Fruit fly (Drosophila melanogaster) whole organism, embryonic: ENCODE data around the gene Sfp33A4.
A peak's percentile ranks its signal among the peaks of the same experiment; 100 is the strongest.

Source experiments
- ATbp ChIP-seq: fragments of 200-800 bp; sonication (Bioruptor generic); optimal IDR thresholded peaks from 2 replicates; lab custom pipeline; 2017; ENCODE audit warnings: missing biosample characterization, mild to moderate bottlenecking, missing genetic modification characterization, missing genetic modification reagents
- BtbVII ChIP-seq: fragments of 200-800 bp; sonication (Bioruptor generic); optimal IDR thresholded peaks from 3 replicates; lab custom pipeline; 2017; ENCODE audit warnings: missing biosample characterization, mild to moderate bottlenecking, missing genetic modification characterization
- CG11398 ChIP-seq: fragments of 200-800 bp; sonication (Bioruptor generic); optimal IDR thresholded peaks from 2 replicates; lab custom pipeline; 2016; ENCODE audit warnings: missing biosample characterization, missing genetic modification characterization
- CG11695 ChIP-seq: fragments of 200-800 bp; sonication (Bioruptor generic); IDR thresholded peaks from 3 replicates; pipeline ENCODE4 v1.3.6; 2022; ENCODE audit warnings: missing biosample characterization, missing genetic modification characterization
- CG17802 ChIP-seq: fragments of 200-800 bp; sonication (Bioruptor generic); optimal IDR thresholded peaks from 2 replicates; lab custom pipeline; 2018; ENCODE audit warnings: missing biosample characterization, mild to moderate bottlenecking, missing genetic modification characterization, moderate library complexity
- CG3847 ChIP-seq: fragments of 200-800 bp; sonication (Bioruptor generic); IDR thresholded peaks from 2 replicates; pipeline ENCODE4 v1.3.6; 2022; ENCODE audit warnings: missing biosample characterization, missing genetic modification characterization
- CG4404 ChIP-seq: fragments of 200-800 bp; sonication (Bioruptor generic); IDR thresholded peaks from 2 replicates; pipeline ENCODE4 v1.3.6; 2022; ENCODE audit warnings: missing biosample characterization, missing genetic modification characterization
- CG6254 ChIP-seq: fragments of 200-800 bp; sonication (Bioruptor generic); optimal IDR thresholded peaks from 3 replicates; lab custom pipeline; 2017; ENCODE audit warnings: mild to moderate bottlenecking, missing biosample characterization, missing genetic modification reagents, missing genetic modification characterization
- CG6765 ChIP-seq: fragments of 200-800 bp; sonication (Bioruptor generic); optimal IDR thresholded peaks from 3 replicates; lab custom pipeline; 2017; ENCODE audit warnings: missing biosample characterization, mild to moderate bottlenecking, missing genetic modification characterization
- CG6791 ChIP-seq: fragments of 200-800 bp; sonication (Bioruptor generic); IDR thresholded peaks from 3 replicates; pipeline ENCODE4 v1.3.6; 2022; ENCODE audit warnings: missing biosample characterization, missing genetic modification characterization; ENCODE audit not compliant: partially characterized antibody
- CG7839 ChIP-seq: fragments of 200-800 bp; sonication (Bioruptor generic); optimal IDR thresholded peaks from 3 replicates; lab custom pipeline; 2018; ENCODE audit warnings: missing biosample characterization, mild to moderate bottlenecking, missing genetic modification characterization, moderate library complexity
- CG9215 ChIP-seq: fragments of 200-800 bp; sonication (Bioruptor generic); IDR thresholded peaks from 2 replicates; pipeline ENCODE4 v1.3.6; 2022; ENCODE audit warnings: missing biosample characterization, missing genetic modification characterization
- CoRest ChIP-seq: fragments of 200-800 bp; sonication (Bioruptor generic); optimal IDR thresholded peaks from 3 replicates; lab custom pipeline; 2018; ENCODE audit warnings: missing biosample characterization, mild to moderate bottlenecking, missing genetic modification characterization, moderate library complexity
- Drgx ChIP-seq: fragments of 200-800 bp; sonication (Bioruptor generic); IDR thresholded peaks from 2 replicates; pipeline ENCODE4 v1.3.6; 2022; ENCODE audit warnings: missing biosample characterization, missing genetic modification characterization
- E2f1 ChIP-seq: fragments of 200-800 bp; sonication (Bioruptor generic); IDR thresholded peaks from 2 replicates; pipeline ENCODE4 v1.3.6; 2022; ENCODE audit warnings: missing biosample characterization, missing genetic modification characterization
- Elba2 ChIP-seq: fragments of 200-800 bp; sonication (Bioruptor generic); optimal IDR thresholded peaks from 3 replicates; lab custom pipeline; 2016; ENCODE audit warnings: missing biosample characterization, missing genetic modification characterization
- Ets65A ChIP-seq: fragments of 200-800 bp; sonication (Bioruptor generic); peaks from one replicate; lab custom pipeline; 2016; ENCODE audit warnings: missing biosample characterization, missing genetic modification characterization
- Gug ChIP-seq: fragments of 200-800 bp; sonication (Bioruptor generic); IDR thresholded peaks from 4 replicates; pipeline ENCODE4 v1.3.6; 2022; ENCODE audit warnings: missing biosample characterization, missing genetic modification characterization
- HLH4C ChIP-seq: fragments of 200-800 bp; sonication (Bioruptor generic); IDR thresholded peaks from 3 replicates; pipeline ENCODE4 v1.3.6; 2022; ENCODE audit warnings: missing biosample characterization, missing genetic modification characterization; ENCODE audit not compliant: partially characterized antibody
- HLH54F ChIP-seq: fragments of 200-800 bp; sonication (Bioruptor generic); optimal IDR thresholded peaks from 3 replicates; lab custom pipeline; 2016; ENCODE audit warnings: missing biosample characterization, missing genetic modification characterization
- HmgZ ChIP-seq: fragments of 200-800 bp; sonication (Bioruptor generic); optimal IDR thresholded peaks from 2 replicates; lab custom pipeline; 2018; ENCODE audit warnings: missing biosample characterization, mild to moderate bottlenecking, missing genetic modification characterization
- Hmr ChIP-seq: fragments of 200-800 bp; sonication (Bioruptor generic); optimal IDR thresholded peaks from 3 replicates; lab custom pipeline; 2017; ENCODE audit warnings: mild to moderate bottlenecking, missing biosample characterization, missing genetic modification reagents, missing genetic modification characterization
- Hr51 ChIP-seq, 2 experiments: fragments of 200-800 bp; sonication (Bioruptor generic); optimal IDR thresholded peaks; 2 replicates in 1 of 2; 3 replicates in 1 of 2; lab custom pipeline; 2016 to 2018; ENCODE audit warnings: missing biosample characterization in 2 of 2, missing genetic modification characterization in 2 of 2, mild to moderate bottlenecking in 1 of 2, moderate library complexity in 1 of 2
- Ssrp ChIP-seq: fragments of 200-800 bp; sonication (Bioruptor generic); optimal IDR thresholded peaks from 2 replicates; lab custom pipeline; 2018; ENCODE audit warnings: missing biosample characterization, mild to moderate bottlenecking, missing genetic modification characterization, moderate library complexity
- ac ChIP-seq: fragments of 200-800 bp; sonication (Bioruptor generic); optimal IDR thresholded peaks from 3 replicates; lab custom pipeline; 2017; ENCODE audit warnings: missing biosample characterization, mild to moderate bottlenecking, missing genetic modification characterization
- bigmax ChIP-seq: fragments of 200-800 bp; sonication (Bioruptor generic); optimal IDR thresholded peaks from 2 replicates; lab custom pipeline; 2018; ENCODE audit warnings: missing biosample characterization, mild to moderate bottlenecking, missing genetic modification characterization
- bowl ChIP-seq: fragments of 200-800 bp; sonication (Bioruptor generic); IDR thresholded peaks from 2 replicates; pipeline ENCODE4 v1.3.6; 2022; ENCODE audit warnings: missing biosample characterization, missing genetic modification characterization
- cas ChIP-seq: fragments of 200-800 bp; sonication (Bioruptor generic); IDR thresholded peaks from 2 replicates; pipeline ENCODE4 v1.3.6; 2022; ENCODE audit warnings: missing biosample characterization, missing genetic modification characterization
- caup ChIP-seq: fragments of 200-800 bp; sonication (Bioruptor generic); optimal IDR thresholded peaks from 3 replicates; lab custom pipeline; 2017; ENCODE audit warnings: missing biosample characterization, mild to moderate bottlenecking, missing genetic modification characterization, moderate library complexity; ENCODE audit not compliant: severe bottlenecking
- chinmo ChIP-seq: fragments of 200-800 bp; sonication (Bioruptor generic); IDR thresholded peaks from 4 replicates; pipeline ENCODE4 v1.3.6; 2022; ENCODE audit warnings: missing biosample characterization, missing genetic modification characterization; ENCODE audit not compliant: partially characterized antibody
- chm ChIP-seq: fragments of 200-800 bp; sonication (Bioruptor generic); IDR thresholded peaks from 2 replicates; pipeline ENCODE4 v1.3.6; 2022; ENCODE audit warnings: missing biosample characterization, missing genetic modification characterization
- ci ChIP-seq: fragments of 200-800 bp; sonication (Bioruptor generic); IDR thresholded peaks from 3 replicates; pipeline ENCODE4 v1.3.6; 2022; ENCODE audit warnings: missing biosample characterization, missing genetic modification characterization
- dati ChIP-seq: fragments of 200-800 bp; sonication (Bioruptor generic); IDR thresholded peaks from 2 replicates; pipeline ENCODE4 v1.3.6; 2022; ENCODE audit warnings: missing biosample characterization, missing genetic modification characterization
- disco-r ChIP-seq: fragments of 200-800 bp; sonication (Bioruptor generic); optimal IDR thresholded peaks from 2 replicates; lab custom pipeline; 2016; ENCODE audit warnings: missing biosample characterization, missing genetic modification characterization
- esg ChIP-seq: fragments of 200-800 bp; sonication (Bioruptor generic); conservative IDR thresholded peaks from 2 replicates; pipeline ENCODE4 v1.3.6; 2022; ENCODE audit warnings: missing biosample characterization, missing genetic modification characterization
- grau ChIP-seq: fragments of 200-800 bp; optimal IDR thresholded peaks from 3 replicates; lab custom pipeline; 2019; ENCODE audit warnings: missing biosample characterization, mild to moderate bottlenecking, missing genetic modification characterization, moderate library complexity
- gt ChIP-seq: fragments of 200-800 bp; sonication (Bioruptor generic); IDR thresholded peaks from 2 replicates; pipeline ENCODE4 v1.3.6; 2022; ENCODE audit warnings: missing biosample characterization, missing genetic modification characterization
- h ChIP-seq: fragments of >200 bp; optimal IDR thresholded peaks from 2 replicates; lab custom pipeline; 2017
- lilli ChIP-seq: fragments of 200-800 bp; sonication (Bioruptor generic); optimal IDR thresholded peaks from 3 replicates; lab custom pipeline; 2016; ENCODE audit warnings: missing biosample characterization, missing genetic modification characterization
- mld ChIP-seq: fragments of 200-800 bp; sonication (Bioruptor generic); IDR thresholded peaks from 3 replicates; pipeline ENCODE4 v1.3.6; 2022; ENCODE audit warnings: missing biosample characterization, missing genetic modification characterization; ENCODE audit not compliant: partially characterized antibody
- otp ChIP-seq: fragments of 200-800 bp; sonication (Bioruptor generic); IDR thresholded peaks from 3 replicates; pipeline ENCODE4, ENCODE4 v1.3.6; 2022; ENCODE audit warnings: missing biosample characterization, missing genetic modification characterization
- p53 ChIP-seq: fragments of 200-800 bp; sonication (Bioruptor generic); optimal IDR thresholded peaks from 2 replicates; lab custom pipeline; 2016; ENCODE audit warnings: missing biosample characterization, missing genetic modification characterization
- rib ChIP-seq: fragments of 200-800 bp; sonication (Bioruptor generic); IDR thresholded peaks from 2 replicates; pipeline ENCODE4 v1.3.6; 2022; ENCODE audit warnings: missing biosample characterization, missing genetic modification characterization
- run ChIP-seq: fragments of 200-800 bp; sonication (Bioruptor generic); optimal IDR thresholded peaks from 3 replicates; lab custom pipeline; 2018; ENCODE audit warnings: missing biosample characterization, mild to moderate bottlenecking, missing genetic modification characterization
- sob ChIP-seq: fragments of 200-800 bp; sonication (Bioruptor generic); IDR thresholded peaks from 2 replicates; pipeline ENCODE4 v1.3.6; 2022; ENCODE audit warnings: missing biosample characterization, missing genetic modification characterization
- trem ChIP-seq: fragments of 200-800 bp; optimal IDR thresholded peaks from 3 replicates; lab custom pipeline; 2019; ENCODE audit warnings: missing biosample characterization, mild to moderate bottlenecking, missing genetic modification characterization, moderate library complexity
- usp ChIP-seq: fragments of >200 bp; optimal IDR thresholded peaks from 2 replicates; lab custom pipeline; 2017; ENCODE audit warnings: missing biosample characterization, missing genetic modification characterization
- wek ChIP-seq: fragments of 200-800 bp; sonication (Bioruptor generic); optimal IDR thresholded peaks from 3 replicates; lab custom pipeline; 2018; ENCODE audit warnings: missing biosample characterization, mild to moderate bottlenecking, missing genetic modification characterization, moderate library complexity
- z ChIP-seq: fragments of 200-800 bp; sonication (Bioruptor generic); IDR thresholded peaks from 3 replicates; pipeline ENCODE4 v1.3.6; 2022; ENCODE audit warnings: missing biosample characterization, missing genetic modification characterization

Gene Sfp33A4

dm6 chr2L:11808702-11809583 is 28.1 kb upstream of the Sfp33A4 start, which contains the start of gene crol (continued):
- TF ChIP-seq CG9215 (no peak), CG3847 (GFP tag; lab: Robert Waterston, UW) (peak; percentile 58), disco-r (no peak), wek (GFP tag; lab: Kevin White, UChicago) (no peak), chinmo (GFP tag; lab: Robert Waterston, UW) (peak; percentile 92), Gug (GFP tag; lab: Robert Waterston, UW) (peak; percentile 13; the same call in 1 of the 4 replicates), run (tag; lab: Kevin White, UChicago) (no peak), trem (tag; lab: Kevin White, UChicago) (peak; percentile 63), dati (GFP tag; lab: Robert Waterston, UW) (no peak), esg (GFP tag; lab: Robert Waterston, UW) (no peak), ci (GFP tag; lab: Robert Waterston, UW) (peak; percentile 65), CG6791 (GFP tag; lab: Robert Waterston, UW) (peak; percentile 89), BtbVII (GFP tag; lab: Kevin White, UChicago) (no peak), Drgx (GFP tag; lab: Robert Waterston, UW) (peak; percentile 50), ATbp (no peak), otp (GFP tag; lab: Robert Waterston, UW) (peak; percentile 20; the same call in 1 of the 3 replicates), Hr51 (GFP tag; optimal IDR thresholded peaks at IDR 0.05; lab: Kevin White, UChicago) (peak in 1 of 2 experiments; percentile 34), Ets65A (GFP tag; lab: Kevin White, UChicago) (no peak), bowl (no peak), caup (no peak), mld (GFP tag; lab: Robert Waterston, UW) (peak; percentile 63; the same call in 2 of the 3 replicates), HLH54F (GFP tag; lab: Kevin White, UChicago) (no peak), usp (GFP tag; lab: Kevin White, UChicago) (no peak), Hmr (GFP tag; lab: Kevin White, UChicago) (peak; percentile 43), z (GFP tag; lab: Robert Waterston, UW) (no peak), Elba2 (GFP tag; lab: Kevin White, UChicago) (peak; percentile 100), cas (GFP tag; lab: Robert Waterston, UW) (peak; percentile 40; the same call in 1 of the 2 replicates), lilli (GFP tag; lab: Kevin White, UChicago) (peak; percentile 40), sob (peak; percentile 52), HLH4C (GFP tag; lab: Robert Waterston, UW) (peak; percentile 80), bigmax (no peak), CG17802 (tag; lab: Kevin White, UChicago) (no peak), chm (peak; percentile 68), CG6254 (no peak), grau (tag; lab: Kevin White, UChicago) (peak; percentile 39), E2f1 (GFP tag; lab: Robert Waterston, UW) (peak; percentile 81), h (lab: Kevin White, UChicago) (no peak), HmgZ (tag; lab: Kevin White, UChicago) (peak; percentile 48), CG6765 (GFP tag; lab: Kevin White, UChicago) (no peak), CG4404 (no peak), CoRest (tag; lab: Kevin White, UChicago) (peak; percentile 36), CG11398 (no peak), p53 (GFP tag; lab: Kevin White, UChicago) (no peak), Ssrp (tag; lab: Kevin White, UChicago) (peak; percentile 15), rib (GFP tag; lab: Robert Waterston, UW) (0 out of 2 replicates have a peak, but pooled peaks have one; percentile 46), ac (GFP tag; lab: Kevin White, UChicago) (no peak), CG11695 (GFP tag; lab: Robert Waterston, UW) (no peak), CG7839 (tag; lab: Kevin White, UChicago) (peak; percentile 29), gt (no peak)
